Worm (Caenorhabditis elegans) whole organism, L4/young adult: ENCODE results near the gene zim-1.

ENCODE experiments used
- W03F9.2 ChIP-seq: fragments of 150-350 bp; optimal IDR thresholded peaks from 2 replicates; lab custom pipeline; 2014; ENCODE audit warnings: missing biosample characterization, missing genetic modification characterization
- dao-5 ChIP-seq: sonication (generic microtip); optimal IDR thresholded peaks from 2 replicates; lab custom pipeline; 2016; ENCODE audit warnings: missing genotype, missing genetic modification characterization, moderate library complexity, missing compliant biosample characterization

ce11 chrIV:10573471-10573870 is 26.6 kb downstream of the zim-1 start:
- TF ChIP-seq W03F9.2 (tag; lab: Kevin White, UChicago) (no peak), dao-5 (no peak)
